Worm (Caenorhabditis elegans) whole organism, L4/young adult: ENCODE results near the gene srg-66.
"Not testable (repeated sequence)": the region's sequence is repeated elsewhere in the genome, so short reads cannot be mapped to it uniquely, and the experiment has no call there.

ENCODE experiments used
- W03F9.2 ChIP-seq: fragments of 150-350 bp; optimal IDR thresholded peaks from 2 replicates; lab custom pipeline; 2014; ENCODE audit warnings: missing biosample characterization, missing genetic modification characterization
- him-1 ChIP-seq: sonication (generic microtip); optimal IDR thresholded peaks from 2 replicates; lab custom pipeline; 2016; ENCODE audit warnings: missing genotype, missing genetic modification reagents, missing genetic modification characterization, missing compliant biosample characterization

- TF ChIP-seq him-1, W03F9.2 (tag; lab: Kevin White, UChicago): not testable (repeated sequence)
Observed at ce11 chrV:5468489-5468888, 13.7 kb downstream of the srg-66 start, which contains the start of gene ZC317.6.
